Fruit fly (Drosophila melanogaster) whole organism, embryonic: ENCODE data around the gene Tbcc.

ENCODE experiments used
- ATbp ChIP-seq: fragments of 200-800 bp; sonication (Bioruptor generic); optimal IDR thresholded peaks from 2 replicates; lab custom pipeline; 2017; ENCODE audit warnings: missing biosample characterization, mild to moderate bottlenecking, missing genetic modification characterization, missing genetic modification reagents
- Atf3 ChIP-seq: fragments of 200-800 bp; sonication (Bioruptor generic); optimal IDR thresholded peaks from 3 replicates; lab custom pipeline; 2016; ENCODE audit warnings: missing biosample characterization, missing genetic modification characterization
- CG10979 ChIP-seq: fragments of 200-800 bp; sonication (Bioruptor generic); optimal IDR thresholded peaks from 2 replicates; lab custom pipeline; 2018; ENCODE audit warnings: missing biosample characterization, mild to moderate bottlenecking, missing genetic modification characterization, moderate library complexity
- CG11695 ChIP-seq: fragments of 200-800 bp; sonication (Bioruptor generic); IDR thresholded peaks from 3 replicates; pipeline ENCODE4 v1.3.6; 2022; ENCODE audit warnings: missing biosample characterization, missing genetic modification characterization
- CG12299 ChIP-seq: fragments of 200-800 bp; sonication (Bioruptor generic); optimal IDR thresholded peaks from 2 replicates; lab custom pipeline; 2018; ENCODE audit warnings: missing biosample characterization, mild to moderate bottlenecking, missing genetic modification characterization
- CG13894 ChIP-seq: fragments of 200-800 bp; sonication (Bioruptor generic); optimal IDR thresholded peaks from 3 replicates; lab custom pipeline; 2018; ENCODE audit warnings: missing biosample characterization, mild to moderate bottlenecking, missing genetic modification characterization, moderate library complexity
- CG18262 ChIP-seq: fragments of 200-800 bp; optimal IDR thresholded peaks from 3 replicates; lab custom pipeline; 2019; ENCODE audit warnings: missing biosample characterization, mild to moderate bottlenecking, missing genetic modification characterization, moderate library complexity
- CG18599 ChIP-seq: fragments of 200-800 bp; sonication (Bioruptor generic); optimal IDR thresholded peaks from 3 replicates; lab custom pipeline; 2017; ENCODE audit warnings: missing biosample characterization, missing genetic modification characterization, mild to moderate bottlenecking, moderate library complexity, missing genetic modification reagents
- CG2116 ChIP-seq: fragments of 200-800 bp; sonication (Bioruptor generic); optimal IDR thresholded peaks from 3 replicates; lab custom pipeline; 2018; ENCODE audit warnings: missing biosample characterization, mild to moderate bottlenecking, missing genetic modification characterization
- CG2120 ChIP-seq: fragments of 200-800 bp; sonication (Bioruptor generic); optimal IDR thresholded peaks from 3 replicates; lab custom pipeline; 2016; ENCODE audit warnings: missing biosample characterization, missing genetic modification characterization
- CG3065 ChIP-seq: fragments of 200-800 bp; sonication (Bioruptor generic); optimal IDR thresholded peaks from 2 replicates; lab custom pipeline; 2016; ENCODE audit warnings: missing biosample characterization, missing genetic modification characterization
- CG34376 ChIP-seq: fragments of 200-800 bp; sonication (Bioruptor generic); optimal IDR thresholded peaks from 2 replicates; lab custom pipeline; 2018; ENCODE audit warnings: missing biosample characterization, mild to moderate bottlenecking, missing genetic modification characterization
- CG3847 ChIP-seq: fragments of 200-800 bp; sonication (Bioruptor generic); IDR thresholded peaks from 2 replicates; pipeline ENCODE4 v1.3.6; 2022; ENCODE audit warnings: missing biosample characterization, missing genetic modification characterization
- CG5180 ChIP-seq: fragments of 200-800 bp; sonication (Bioruptor generic); optimal IDR thresholded peaks from 3 replicates; lab custom pipeline; 2017; ENCODE audit warnings: missing biosample characterization, missing genetic modification characterization, mild to moderate bottlenecking, moderate library complexity, missing genetic modification reagents
- CG7357 ChIP-seq: fragments of 200-800 bp; sonication (Bioruptor generic); IDR thresholded peaks from 3 replicates; pipeline ENCODE4 v1.3.6; 2022; ENCODE audit warnings: missing biosample characterization, missing genetic modification characterization
- CG7963 ChIP-seq: fragments of 200-800 bp; sonication (Bioruptor generic); IDR thresholded peaks from 3 replicates; pipeline ENCODE4 v1.3.6; 2022; ENCODE audit warnings: missing biosample characterization, missing genetic modification characterization; ENCODE audit not compliant: partially characterized antibody
- CHES-1-like ChIP-seq: fragments of 200-800 bp; sonication (Bioruptor generic); optimal IDR thresholded peaks from 2 replicates; lab custom pipeline; 2016; ENCODE audit warnings: missing biosample characterization, missing genetic modification characterization
- CTCF ChIP-seq: fragments of 200-800 bp; sonication (Bioruptor generic); optimal IDR thresholded peaks from 2 replicates; lab custom pipeline; 2017; ENCODE audit warnings: missing biosample characterization, mild to moderate bottlenecking, missing genetic modification characterization, moderate library complexity
- D19B ChIP-seq: fragments of 200-800 bp; sonication (Bioruptor generic); optimal IDR thresholded peaks from 2 replicates; lab custom pipeline; 2017; ENCODE audit warnings: missing biosample characterization, mild to moderate bottlenecking, missing genetic modification characterization
- Dek ChIP-seq: fragments of 200-800 bp; sonication (Bioruptor generic); optimal IDR thresholded peaks from 3 replicates; lab custom pipeline; 2019; ENCODE audit warnings: missing biosample characterization, mild to moderate bottlenecking, missing genetic modification characterization, moderate library complexity
- H15 ChIP-seq: fragments of 200-800 bp; sonication (Bioruptor generic); IDR thresholded peaks from 3 replicates; pipeline ENCODE4 v1.3.6; 2022; ENCODE audit warnings: missing biosample characterization, missing genetic modification characterization
- Hmr ChIP-seq: fragments of 200-800 bp; sonication (Bioruptor generic); optimal IDR thresholded peaks from 3 replicates; lab custom pipeline; 2017; ENCODE audit warnings: mild to moderate bottlenecking, missing biosample characterization, missing genetic modification reagents, missing genetic modification characterization
- Hr51 ChIP-seq, 2 experiments: fragments of 200-800 bp; sonication (Bioruptor generic); optimal IDR thresholded peaks; 2 replicates in 1 of 2; 3 replicates in 1 of 2; lab custom pipeline; 2016 to 2018; ENCODE audit warnings: missing biosample characterization in 2 of 2, missing genetic modification characterization in 2 of 2, mild to moderate bottlenecking in 1 of 2, moderate library complexity in 1 of 2
- Med ChIP-seq: fragments of 200-800 bp; sonication (Bioruptor generic); peaks from one replicate; lab custom pipeline; 2016; ENCODE audit warnings: missing biosample characterization, missing genetic modification characterization, mild to moderate bottlenecking, inconsistent platforms, moderate library complexity
- NfI ChIP-seq: fragments of 200-800 bp; sonication (Bioruptor generic); optimal IDR thresholded peaks from 3 replicates; lab custom pipeline; 2018; ENCODE audit warnings: missing biosample characterization, mild to moderate bottlenecking, missing genetic modification characterization, moderate library complexity
- Pdp1 ChIP-seq, 2 experiments: fragments of 200-800 bp; sonication (Bioruptor generic); optimal IDR thresholded peaks; 3 replicates each; lab custom pipeline; 2016; ENCODE audit warnings: missing biosample characterization in 2 of 2, missing genetic modification characterization in 2 of 2, mild to moderate bottlenecking in 1 of 2, moderate library complexity in 1 of 2
- Sox102F ChIP-seq: fragments of 200-800 bp; sonication (Bioruptor generic); optimal IDR thresholded peaks from 2 replicates; lab custom pipeline; 2018; ENCODE audit warnings: missing biosample characterization, mild to moderate bottlenecking, missing genetic modification characterization, moderate library complexity
- YL-1 ChIP-seq: fragments of 200-800 bp; sonication (Bioruptor generic); optimal IDR thresholded peaks from 3 replicates; lab custom pipeline; 2017; ENCODE audit warnings: missing biosample characterization, mild to moderate bottlenecking, missing genetic modification characterization
- bab2 ChIP-seq: fragments of 200-800 bp; sonication (Bioruptor generic); optimal IDR thresholded peaks from 2 replicates; lab custom pipeline; 2016; ENCODE audit warnings: missing biosample characterization, missing genetic modification characterization
- bsh ChIP-seq, 2 experiments: fragments of 200-800 bp; sonication (Bioruptor generic); optimal IDR thresholded peaks; 2 replicates each; lab custom pipeline; 2017 to 2018; ENCODE audit warnings: mild to moderate bottlenecking in 2 of 2, missing biosample characterization in 2 of 2, missing genetic modification characterization in 2 of 2, moderate library complexity in 1 of 2
- chif ChIP-seq, 2 experiments: fragments of 200-800 bp; sonication (Bioruptor generic); optimal IDR thresholded peaks; 3 replicates each; lab custom pipeline; 2016; ENCODE audit warnings: missing biosample characterization in 2 of 2, missing genetic modification characterization in 2 of 2
- chinmo ChIP-seq: fragments of 200-800 bp; sonication (Bioruptor generic); IDR thresholded peaks from 4 replicates; pipeline ENCODE4 v1.3.6; 2022; ENCODE audit warnings: missing biosample characterization, missing genetic modification characterization; ENCODE audit not compliant: partially characterized antibody
- chm ChIP-seq: fragments of 200-800 bp; sonication (Bioruptor generic); IDR thresholded peaks from 2 replicates; pipeline ENCODE4 v1.3.6; 2022; ENCODE audit warnings: missing biosample characterization, missing genetic modification characterization
- chn ChIP-seq: fragments of 200-800 bp; sonication (Bioruptor generic); optimal IDR thresholded peaks from 2 replicates; lab custom pipeline; 2016; ENCODE audit warnings: missing biosample characterization, missing genetic modification characterization
- dati ChIP-seq: fragments of 200-800 bp; sonication (Bioruptor generic); IDR thresholded peaks from 2 replicates; pipeline ENCODE4 v1.3.6; 2022; ENCODE audit warnings: missing biosample characterization, missing genetic modification characterization
- ftz-f1 ChIP-seq: fragments of 200-800 bp; sonication (Bioruptor generic); optimal IDR thresholded peaks from 2 replicates; lab custom pipeline; 2016; ENCODE audit warnings: missing biosample characterization, missing genetic modification characterization
- gem ChIP-seq: fragments of 200-800 bp; sonication (Bioruptor generic); optimal IDR thresholded peaks from 2 replicates; lab custom pipeline; 2019; ENCODE audit warnings: missing biosample characterization, mild to moderate bottlenecking, missing genetic modification characterization, moderate library complexity
- ind ChIP-seq: fragments of 200-800 bp; sonication (Bioruptor generic); optimal IDR thresholded peaks from 3 replicates; lab custom pipeline; 2016; ENCODE audit warnings: missing biosample characterization, missing genetic modification characterization
- lab ChIP-seq: fragments of 200-800 bp; sonication (Bioruptor generic); optimal IDR thresholded peaks from 3 replicates; lab custom pipeline; 2017; ENCODE audit warnings: missing biosample characterization, missing genetic modification characterization, mild to moderate bottlenecking, moderate library complexity, missing genetic modification reagents
- lbe ChIP-seq: fragments of 200-800 bp; sonication (Bioruptor generic); optimal IDR thresholded peaks from 2 replicates; lab custom pipeline; 2016; ENCODE audit warnings: missing biosample characterization, mild to moderate bottlenecking, missing genetic modification characterization
- pita ChIP-seq: fragments of 200-800 bp; sonication (Bioruptor generic); optimal IDR thresholded peaks from 2 replicates; lab custom pipeline; 2017; ENCODE audit warnings: missing biosample characterization, mild to moderate bottlenecking, missing genetic modification characterization
- schlank ChIP-seq: fragments of 200-800 bp; sonication (Bioruptor generic); optimal IDR thresholded peaks from 2 replicates; lab custom pipeline; 2018; ENCODE audit warnings: missing biosample characterization, mild to moderate bottlenecking, missing genetic modification characterization
- scrt ChIP-seq: fragments of 200-800 bp; sonication (Bioruptor generic); optimal IDR thresholded peaks from 2 replicates; lab custom pipeline; 2018; ENCODE audit warnings: missing biosample characterization, mild to moderate bottlenecking, missing genetic modification characterization, moderate library complexity
- sd ChIP-seq: fragments of 200-800 bp; sonication (Bioruptor generic); optimal IDR thresholded peaks from 3 replicates; lab custom pipeline; 2018; ENCODE audit warnings: missing biosample characterization, mild to moderate bottlenecking, missing genetic modification characterization, moderate library complexity
- sens ChIP-seq: fragments of 200-800 bp; sonication (Bioruptor generic); peaks from one replicate; lab custom pipeline; 2016; ENCODE audit warnings: missing biosample characterization, missing genetic modification characterization
- sr ChIP-seq: fragments of 200-800 bp; sonication (Bioruptor generic); IDR thresholded peaks from 3 replicates; pipeline ENCODE4 v1.3.6; 2022; ENCODE audit warnings: missing biosample characterization, missing genetic modification characterization
- stc ChIP-seq: fragments of 200-800 bp; sonication (Bioruptor generic); IDR thresholded peaks from 2 replicates; pipeline ENCODE4 v1.3.6; 2022; ENCODE audit warnings: missing biosample characterization, missing genetic modification characterization
- tll ChIP-seq, 2 experiments: fragments of 200-800 bp in 1 of 2; fragments of >200 bp in 1 of 2; sonication (Bioruptor generic) in 1 of 2; optimal IDR thresholded peaks; 2 replicates each; lab custom pipeline; 2017 to 2019; ENCODE audit warnings: missing biosample characterization in 2 of 2, missing genetic modification characterization in 2 of 2, mild to moderate bottlenecking in 1 of 2, moderate library complexity in 1 of 2

The Tbcc gene

DNA sequence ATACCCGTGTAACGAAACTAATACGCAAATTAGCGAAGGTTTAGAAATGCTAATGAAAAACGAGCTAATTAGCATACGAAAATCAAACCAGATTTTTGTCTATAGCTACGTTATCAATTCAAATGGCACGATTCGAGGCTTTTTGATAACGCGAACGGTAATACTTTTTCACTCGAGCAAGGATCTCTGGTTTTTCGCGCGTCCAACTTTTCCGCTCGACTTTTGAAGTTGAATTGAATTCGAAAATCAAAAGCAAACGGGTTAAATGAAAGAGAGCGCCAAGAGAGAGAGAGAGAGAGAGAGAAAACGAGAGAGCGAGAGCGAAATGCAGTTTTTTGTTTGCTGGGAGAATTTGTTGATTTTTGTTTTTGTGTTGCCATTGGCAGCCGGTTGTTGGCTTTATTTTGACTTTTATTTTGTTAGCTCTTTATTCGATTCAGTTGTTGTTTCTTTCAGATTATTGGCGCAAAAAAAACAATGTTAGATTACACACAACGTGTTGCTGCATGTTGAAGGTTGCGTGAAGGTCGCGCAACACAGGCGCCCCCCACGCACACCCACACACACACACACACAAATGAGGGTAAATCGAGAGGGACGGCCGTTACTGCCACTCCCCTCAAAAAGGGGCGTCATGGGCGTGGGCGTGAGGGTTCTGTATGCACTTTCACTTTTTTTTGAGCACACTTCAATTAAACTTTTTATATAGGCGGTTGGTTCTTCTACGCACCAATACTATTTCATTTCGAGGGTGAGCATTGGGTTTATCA, 9.7 kb upstream of the Tbcc start (continued):
- peak in 1 of 2 experiments; percentile 41 for TF ChIP-seq bsh (GFP tag; optimal IDR thresholded peaks at IDR 0.05; lab: Kevin White, UChicago)
- TF ChIP-seq stc = peak; percentile 13; the same call in 1 of the 2 replicates
- peak; percentile 4 for TF ChIP-seq CG2120 (GFP tag; lab: Kevin White, UChicago)
- TF ChIP-seq chn = peak; percentile 15
- no peak for TF ChIP-seq Dek (tag; lab: Kevin White, UChicago)
- no peak for TF ChIP-seq bab2 (GFP tag; lab: Kevin White, UChicago)
- no peak for TF ChIP-seq ind (GFP tag; lab: Kevin White, UChicago)
- TF ChIP-seq CG12299 = peak; percentile 11
- TF ChIP-seq CG18599 = peak; percentile 20
- TF ChIP-seq Atf3 (GFP tag; lab: Kevin White, UChicago) = no peak
- TF ChIP-seq dati = no peak
- no peak for TF ChIP-seq CG34376 (GFP tag; lab: Kevin White, UChicago)
- TF ChIP-seq pita (GFP tag; lab: Kevin White, UChicago) = no peak
- peak; percentile 10 for TF ChIP-seq CG5180 (GFP tag; lab: Kevin White, UChicago)
- peak; percentile 78 for TF ChIP-seq Med (GFP tag; lab: Kevin White, UChicago)
- TF ChIP-seq chif (GFP tag; optimal IDR thresholded peaks at IDR 0.05; lab: Kevin White, UChicago) = no peak
- 0 out of 2 replicates have a peak, but pooled peaks have one; percentile 13 for TF ChIP-seq chm
- TF ChIP-seq tll (GFP tag; optimal IDR thresholded peaks at IDR 0.05; lab: Kevin White, UChicago) = no peak
- TF ChIP-seq H15 (GFP tag; lab: Robert Waterston, UW) = no peak
- peak; percentile 50 for TF ChIP-seq CG3065 (GFP tag; lab: Kevin White, UChicago)
- TF ChIP-seq Hmr = peak; percentile 3
- TF ChIP-seq schlank (tag; lab: Kevin White, UChicago) = no peak
- peak; percentile 60 for TF ChIP-seq CG13894
- peak; percentile 49 for TF ChIP-seq lbe (GFP tag; lab: Kevin White, UChicago)
- peak; percentile 39 for TF ChIP-seq YL-1
- TF ChIP-seq CG11695 (GFP tag; lab: Robert Waterston, UW) = 0 out of 3 replicates have a peak, but pooled peaks have one; percentile 18
- TF ChIP-seq CG3847 (GFP tag; lab: Robert Waterston, UW) = no peak
- TF ChIP-seq CG7357 (GFP tag; lab: Robert Waterston, UW) = no peak
- TF ChIP-seq CHES-1-like = no peak
- TF ChIP-seq gem (tag; lab: Kevin White, UChicago) = no peak
- TF ChIP-seq scrt (GFP tag; lab: Kevin White, UChicago) = peak; percentile 79
- peak; percentile 58 for TF ChIP-seq sens (GFP tag; lab: Kevin White, UChicago)
- TF ChIP-seq CG2116 = no peak
- TF ChIP-seq ATbp = peak; percentile 36
- no peak for TF ChIP-seq NfI (GFP tag; lab: Kevin White, UChicago)

dm6 chr2L:4196347-4197142, 9.0 kb upstream of the Tbcc start:
- peak; percentile 52; the same call in 1 of the 3 replicates for TF ChIP-seq sr (GFP tag; lab: Robert Waterston, UW)
- peak; percentile 95 for TF ChIP-seq CG10979 (tag; lab: Kevin White, UChicago)
- TF ChIP-seq lab = peak; percentile 22
- no peak for TF ChIP-seq CG34376 (GFP tag; lab: Kevin White, UChicago)
- peak; percentile 55 for TF ChIP-seq D19B (GFP tag; lab: Kevin White, UChicago)
- peak; percentile 18 for TF ChIP-seq Sox102F (GFP tag; lab: Kevin White, UChicago)
- TF ChIP-seq chinmo (GFP tag; lab: Robert Waterston, UW) = 0 out of 4 replicates have a peak, but pooled peaks have one; percentile 20
- TF ChIP-seq CG7963 (GFP tag; lab: Robert Waterston, UW) = no peak
- TF ChIP-seq Pdp1 (GFP tag; optimal IDR thresholded peaks at IDR 0.05; lab: Kevin White, UChicago) = peak in 1 of 2 experiments; percentile 46
- peak; percentile 44 for TF ChIP-seq ftz-f1 (GFP tag; lab: Kevin White, UChicago)
- TF ChIP-seq Hr51 (GFP tag; optimal IDR thresholded peaks at IDR 0.05; lab: Kevin White, UChicago) = peak in 1 of 2 experiments; percentile 11
- no peak for TF ChIP-seq CG18262 (tag; lab: Kevin White, UChicago)
- TF ChIP-seq CTCF (GFP tag; lab: Kevin White, UChicago) = peak; percentile 89
- peak; percentile 60 for TF ChIP-seq sd (tag; lab: Kevin White, UChicago)
